Worm (Caenorhabditis elegans) whole organism, L2 larva: ENCODE results near the gene kgb-1.
"Not testable (repeated sequence)": the region's sequence is repeated elsewhere in the genome, so short reads cannot be mapped to it uniquely, and the experiment has no call there.

Source experiments
- C34F6.9 ChIP-seq: fragments of 150-350 bp; optimal IDR thresholded peaks from 2 replicates; lab custom pipeline; 2014; ENCODE audit warnings: missing biosample characterization, missing genetic modification characterization
- F13H6.1 ChIP-seq: sonication (generic microtip); optimal IDR thresholded peaks from 2 replicates; lab custom pipeline; 2016; ENCODE audit warnings: missing genetic modification characterization, missing compliant biosample characterization
- R02D3.7 ChIP-seq: fragments of 150-350 bp; optimal IDR thresholded peaks from 2 replicates; lab custom pipeline; 2014; ENCODE audit warnings: missing biosample characterization, missing genetic modification characterization
- Y55F3AM.14 ChIP-seq: fragments of 200-800 bp; sonication (Bioruptor generic); optimal IDR thresholded peaks from 2 replicates; lab custom pipeline; 2018; ENCODE audit warnings: mild to moderate bottlenecking, missing genetic modification characterization, missing compliant biosample characterization
- ZK546.5 ChIP-seq: sonication (generic microtip); optimal IDR thresholded peaks from 2 replicates; lab custom pipeline; 2017; ENCODE audit warnings: missing biosample characterization, missing genetic modification characterization
- alr-1 ChIP-seq: fragments of 150-350 bp; optimal IDR thresholded peaks from 2 replicates; lab custom pipeline; 2014; ENCODE audit warnings: missing biosample characterization, missing genetic modification characterization
- ama-1 ChIP-seq: fragments of 150-350 bp; optimal IDR thresholded peaks from 2 replicates; lab custom pipeline; 2018; ENCODE audit warnings: inconsistent platforms
- blmp-1 ChIP-seq: sonication (generic microtip); optimal IDR thresholded peaks from 2 replicates; lab custom pipeline; 2017; ENCODE audit warnings: missing genetic modification characterization, mild to moderate bottlenecking, missing compliant biosample characterization, antibody characterized with exemption, moderate library complexity; ENCODE audit not compliant: insufficient read depth
- ceh-16 ChIP-seq: fragments of 150-350 bp; optimal IDR thresholded peaks from 2 replicates; lab custom pipeline; 2014; ENCODE audit warnings: missing biosample characterization, missing genetic modification characterization
- ceh-82 ChIP-seq: fragments of 150-350 bp; optimal IDR thresholded peaks from 2 replicates; lab custom pipeline; 2014; ENCODE audit warnings: missing biosample characterization, missing genetic modification characterization
- crh-2 ChIP-seq: sonication (generic microtip); optimal IDR thresholded peaks from 2 replicates; lab custom pipeline; 2017; ENCODE audit warnings: missing biosample characterization, missing genetic modification characterization
- egl-27 ChIP-seq: sonication (generic microtip); optimal IDR thresholded peaks from 3 replicates; lab custom pipeline; 2017; ENCODE audit warnings: missing biosample characterization, missing genetic modification reagents, missing genetic modification characterization
- elt-1 ChIP-seq: fragments of 150-350 bp; optimal IDR thresholded peaks from 2 replicates; lab custom pipeline; 2014; ENCODE audit warnings: missing biosample characterization, missing genetic modification characterization
- elt-3 ChIP-seq: sonication (generic microtip); optimal IDR thresholded peaks from 2 replicates; lab custom pipeline; 2017; ENCODE audit warnings: missing biosample characterization, missing genetic modification characterization
- fos-1 ChIP-seq: fragments of 150-350 bp; optimal IDR thresholded peaks from 2 replicates; lab custom pipeline; 2014; ENCODE audit warnings: missing biosample characterization, missing genetic modification characterization
- gmeb-1 ChIP-seq: fragments of 150-350 bp; optimal IDR thresholded peaks from 2 replicates; lab custom pipeline; 2014; ENCODE audit warnings: missing biosample characterization, missing genetic modification characterization
- lin-11 ChIP-seq: fragments of 150-350 bp; sonication (generic microtip); optimal IDR thresholded peaks from 2 replicates; lab custom pipeline; 2014; ENCODE audit warnings: missing biosample characterization, missing genetic modification characterization, inconsistent platforms, mixed read lengths
- lin-13 ChIP-seq: fragments of 150-350 bp; optimal IDR thresholded peaks from 2 replicates; lab custom pipeline; 2014; ENCODE audit warnings: missing biosample characterization, missing genetic modification reagents, missing genetic modification characterization
- lin-39 ChIP-seq: fragments of 150-350 bp; optimal IDR thresholded peaks from 2 replicates; lab custom pipeline; 2014; ENCODE audit warnings: missing biosample characterization, missing genetic modification reagents, missing genetic modification characterization
- lsy-2 ChIP-seq, 2 experiments: fragments of 150-350 bp in 1 of 2; sonication (generic microtip) in 1 of 2; optimal IDR thresholded peaks; 2 replicates each; lab custom pipeline; 2014 to 2017; ENCODE audit warnings: missing biosample characterization in 2 of 2, missing genetic modification characterization in 2 of 2
- mab-5 ChIP-seq: fragments of 150-350 bp; optimal IDR thresholded peaks from 2 replicates; lab custom pipeline; 2014; ENCODE audit warnings: missing biosample characterization, missing genetic modification characterization
- mbf-1 ChIP-seq: sonication (generic microtip); optimal IDR thresholded peaks from 2 replicates; lab custom pipeline; 2017; ENCODE audit warnings: missing biosample characterization, missing genetic modification characterization
- nhr-10 ChIP-seq: sonication (generic microtip); optimal IDR thresholded peaks from 2 replicates; lab custom pipeline; 2017; ENCODE audit warnings: missing biosample characterization, missing genetic modification characterization
- nhr-129 ChIP-seq: fragments of 150-350 bp; optimal IDR thresholded peaks from 2 replicates; lab custom pipeline; 2014; ENCODE audit warnings: missing biosample characterization, missing genetic modification characterization
- nhr-21 ChIP-seq: fragments of 150-350 bp; optimal IDR thresholded peaks from 2 replicates; lab custom pipeline; 2014; ENCODE audit warnings: missing biosample characterization, missing genetic modification characterization
- nhr-237 ChIP-seq: fragments of 150-350 bp; optimal IDR thresholded peaks from 2 replicates; lab custom pipeline; 2014; ENCODE audit warnings: missing biosample characterization, missing genetic modification characterization
- nhr-25 ChIP-seq: fragments of 150-350 bp; sonication (generic microtip); optimal IDR thresholded peaks from 3 replicates; lab custom pipeline; 2014; ENCODE audit warnings: missing biosample characterization, missing genetic modification characterization
- nhr-6 ChIP-seq: fragments of 150-350 bp; optimal IDR thresholded peaks from 2 replicates; lab custom pipeline; 2014; ENCODE audit warnings: missing biosample characterization, missing genetic modification characterization
- nhr-77 ChIP-seq: fragments of 150-350 bp; optimal IDR thresholded peaks from 2 replicates; lab custom pipeline; 2014; ENCODE audit warnings: missing biosample characterization, missing genetic modification characterization
- peb-1 ChIP-seq: fragments of 150-350 bp; optimal IDR thresholded peaks from 2 replicates; lab custom pipeline; 2014; ENCODE audit warnings: missing biosample characterization, missing genetic modification characterization
- sem-4 ChIP-seq: fragments of 150-350 bp; optimal IDR thresholded peaks from 2 replicates; lab custom pipeline; 2014; ENCODE audit warnings: missing biosample characterization, missing genetic modification reagents, missing genetic modification characterization
- skn-1 ChIP-seq: sonication (generic microtip); optimal IDR thresholded peaks from 2 replicates; lab custom pipeline; 2017; ENCODE audit warnings: missing biosample characterization, missing genetic modification characterization
- sma-3 ChIP-seq: sonication (generic microtip); optimal IDR thresholded peaks from 2 replicates; lab custom pipeline; 2016; ENCODE audit warnings: missing genetic modification reagents, missing genetic modification characterization, missing compliant biosample characterization
- sma-9 ChIP-seq, 2 experiments: fragments of 150-350 bp in 1 of 2; sonication (generic microtip) in 1 of 2; optimal IDR thresholded peaks; 2 replicates each; lab custom pipeline; 2014 to 2016; ENCODE audit warnings: missing genetic modification characterization in 2 of 2, mild to moderate bottlenecking in 1 of 2, missing biosample characterization in 1 of 2, missing compliant biosample characterization in 1 of 2, missing genetic modification reagents in 1 of 2, moderate library complexity in 1 of 2
- snpc-4 ChIP-seq: fragments of 150-350 bp; optimal IDR thresholded peaks from 2 replicates; lab custom pipeline; 2014; ENCODE audit warnings: missing biosample characterization, missing genetic modification characterization
- unc-55 ChIP-seq: fragments of 150-350 bp; sonication (generic microtip); optimal IDR thresholded peaks from 3 replicates; lab custom pipeline; 2014; ENCODE audit warnings: missing biosample characterization, missing genetic modification reagents, missing genetic modification characterization
- unc-62 ChIP-seq: fragments of 150-350 bp; optimal IDR thresholded peaks from 2 replicates; lab custom pipeline; 2014; ENCODE audit warnings: missing biosample characterization, missing genetic modification reagents, missing genetic modification characterization
- ztf-1 ChIP-seq: fragments of 200-800 bp; sonication (Bioruptor generic); conservative IDR thresholded peaks from 2 replicates; pipeline ENCODE4 v1.3.6; 2022; ENCODE audit warnings: missing genetic modification characterization, missing compliant biosample characterization
- ztf-11 ChIP-seq: sonication (generic microtip); optimal IDR thresholded peaks from 2 replicates; lab custom pipeline; 2017; ENCODE audit warnings: missing biosample characterization, missing genetic modification characterization
- ztf-4 ChIP-seq: fragments of 150-350 bp; optimal IDR thresholded peaks from 2 replicates; lab custom pipeline; 2014; ENCODE audit warnings: missing biosample characterization, missing genetic modification characterization

The kgb-1 gene

ce11 chrIV:388073-388472 is 21.8 kb downstream of the kgb-1 start, which contains the start of gene ssna-1:
ssna-1 (plus strand) TSS chrIV:388084.
- TF ChIP-seq nhr-6 (tag; lab: Kevin White, UChicago) (no peak), nhr-129 (tag; lab: Kevin White, UChicago) (no peak), unc-62 (GFP tag; lab: Kevin White, UChicago) (no peak), sma-3 (GFP tag; lab: Kevin White, UChicago) (no peak), lsy-2 (tag; optimal IDR thresholded peaks at IDR 0.05; lab: Kevin White, UChicago) (no peak), snpc-4 (tag; lab: Kevin White, UChicago) (no peak), F13H6.1 (tag; lab: Kevin White, UChicago) (no peak), mab-5 (tag; lab: Kevin White, UChicago) (no peak), nhr-21 (tag; lab: Kevin White, UChicago) (no peak), alr-1 (no peak), ztf-11 (tag; lab: Kevin White, UChicago) (no peak), fos-1 (tag; lab: Kevin White, UChicago) (no peak), crh-2 (tag; lab: Kevin White, UChicago) (no peak), sma-9 (GFP tag; optimal IDR thresholded peaks at IDR 0.05; lab: Kevin White, UChicago) (no peak), sma-9 (tag; optimal IDR thresholded peaks at IDR 0.05; lab: Kevin White, UChicago) (no peak), ceh-16 (no peak), ztf-4 (tag; lab: Kevin White, UChicago) (no peak), egl-27 (tag; lab: Kevin White, UChicago) (no peak), ama-1 (lab: Kevin White, UChicago) (no peak)

ce11 chrIV:387283-388048 is 22.4 kb downstream of the kgb-1 start:
- TF ChIP-seq snpc-4 (tag; lab: Kevin White, UChicago) (no peak), skn-1 (no peak), ceh-82 (no peak), unc-62 (GFP tag; lab: Kevin White, UChicago) (no peak), nhr-6 (tag; lab: Kevin White, UChicago) (no peak), peb-1 (no peak), fos-1 (tag; lab: Kevin White, UChicago) (no peak), crh-2 (tag; lab: Kevin White, UChicago) (no peak), elt-1 (no peak), R02D3.7 (tag; lab: Kevin White, UChicago) (no peak), nhr-10 (tag; lab: Kevin White, UChicago) (no peak), nhr-237 (tag; lab: Kevin White, UChicago) (no peak), lsy-2 (tag; optimal IDR thresholded peaks at IDR 0.05; lab: Kevin White, UChicago) (no peak), mbf-1 (tag; lab: Kevin White, UChicago) (no peak), sma-9 (GFP tag; optimal IDR thresholded peaks at IDR 0.05; lab: Kevin White, UChicago) (no peak), sma-9 (tag; optimal IDR thresholded peaks at IDR 0.05; lab: Kevin White, UChicago) (no peak), blmp-1 (tag; lab: Kevin White, UChicago) (no peak)

- TF ChIP-seq ztf-1 (GFP tag; lab: Robert Waterston, UW) (no peak), ceh-16 (no peak), mab-5 (tag; lab: Kevin White, UChicago) (no peak), nhr-129 (tag; lab: Kevin White, UChicago) (no peak), nhr-21 (tag; lab: Kevin White, UChicago) (no peak), mbf-1 (tag; lab: Kevin White, UChicago) (no peak), elt-3 (tag; lab: Kevin White, UChicago) (no peak), crh-2 (tag; lab: Kevin White, UChicago) (no peak)
These were observed 23.3 kb downstream of the kgb-1 start, which contains the start of gene T07A9.14 for ce11 chrIV:386576-386975. T07A9.14 (plus strand) TSS chrIV:386699.

DNA sequence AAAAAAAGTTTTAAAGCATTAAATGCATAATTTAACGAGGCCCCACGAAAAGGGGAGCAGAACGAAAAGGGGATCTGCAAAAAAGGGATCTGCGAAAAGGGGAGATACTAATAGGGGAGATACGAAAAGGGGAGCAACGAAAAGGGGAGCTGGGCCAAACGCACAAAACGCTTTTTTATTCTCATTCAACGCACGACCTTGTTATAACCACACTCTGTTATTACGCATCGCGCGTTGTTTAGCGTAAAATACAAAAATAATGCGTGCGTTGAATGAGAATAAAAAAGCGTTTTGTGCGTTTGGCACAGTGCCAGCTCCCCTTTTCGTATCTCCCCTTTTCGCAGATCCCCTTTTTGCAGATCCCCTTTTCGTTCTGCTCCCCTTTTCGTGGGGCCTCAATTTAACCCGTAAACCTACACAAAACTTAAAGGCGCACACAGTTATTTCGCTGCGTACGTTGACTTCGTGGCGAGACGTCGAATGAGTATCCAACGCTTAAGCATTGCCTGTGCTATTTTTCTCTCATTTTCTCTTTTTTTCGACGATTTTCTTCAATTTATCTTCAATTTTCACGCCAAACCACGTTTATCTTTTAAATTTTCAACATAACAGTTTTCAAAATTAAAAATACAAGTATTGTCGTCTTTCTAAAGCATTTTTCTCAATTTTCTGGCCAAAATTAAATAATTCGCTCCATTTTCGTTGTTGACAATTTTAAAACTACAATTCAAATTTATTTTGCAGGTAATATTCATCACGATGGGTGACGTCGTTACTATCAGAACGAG is 24.5 kb downstream of the kgb-1 start, which contains the start of gene rps-24:
TSS of gene rps-24 (plus strand) at position 738 of the 788 bp plus-strand sequence.
- TF ChIP-seq gmeb-1 (tag; lab: Kevin White, UChicago), result peak; percentile 80
- peak; percentile 60 for TF ChIP-seq lin-11 (tag; lab: Kevin White, UChicago)
- TF ChIP-seq ZK546.5 (tag; lab: Kevin White, UChicago), result peak; percentile 65
- TF ChIP-seq lin-39 (tag; lab: Kevin White, UChicago), result peak; percentile 44
- peak; percentile 94 for TF ChIP-seq F13H6.1 (tag; lab: Kevin White, UChicago)
- peak; percentile 28 for TF ChIP-seq nhr-77 (tag; lab: Kevin White, UChicago)
- TF ChIP-seq fos-1 (tag; lab: Kevin White, UChicago), result peak; percentile 76
- peak; percentile 87 for TF ChIP-seq mab-5 (tag; lab: Kevin White, UChicago)
- peak; percentile 81 for TF ChIP-seq nhr-21 (tag; lab: Kevin White, UChicago)
- peak; percentile 95 for TF ChIP-seq nhr-129 (tag; lab: Kevin White, UChicago)
- TF ChIP-seq unc-55, result peak; percentile 97
- peak; percentile 64 for TF ChIP-seq ztf-4 (tag; lab: Kevin White, UChicago)
- peak; percentile 93 for TF ChIP-seq crh-2 (tag; lab: Kevin White, UChicago)
- TF ChIP-seq sma-3 (GFP tag; lab: Kevin White, UChicago), result peak; percentile 97
- peak; percentile 93 for TF ChIP-seq lin-13 (GFP tag; lab: Kevin White, UChicago)
- TF ChIP-seq sem-4, result peak; percentile 80
- TF ChIP-seq C34F6.9, result peak; percentile 88
- peak; percentile 83 for TF ChIP-seq Y55F3AM.14 (GFP tag; lab: Kevin White, UChicago)
- TF ChIP-seq sma-9 (GFP tag; optimal IDR thresholded peaks at IDR 0.05; lab: Kevin White, UChicago), result peak; percentile 86
- TF ChIP-seq sma-9 (tag; optimal IDR thresholded peaks at IDR 0.05; lab: Kevin White, UChicago), result not testable (repeated sequence)
- TF ChIP-seq ceh-82, result peak; percentile 51
- TF ChIP-seq egl-27 (tag; lab: Kevin White, UChicago), result peak; percentile 69
- peak; percentile 15 for TF ChIP-seq ama-1 (lab: Kevin White, UChicago)
- peak; percentile 81 for TF ChIP-seq nhr-25
- TF ChIP-seq blmp-1 (tag; lab: Kevin White, UChicago), result peak; percentile 49
